Worm (Caenorhabditis elegans): ENCODE data around the gene C07A12.2.

ce11 chrX:4508209-4508608 is 36.4 kb upstream of the C07A12.2 start, which contains the start of gene rhi-1:
- TF ChIP-seq T26A8.4 (GFP tag; IDR thresholded peaks at IDR 0.05) (no peak), nhr-11 (tag; optimal IDR thresholded peaks at IDR 0.05) (no peak), mdl-1 (tag; optimal IDR thresholded peaks at IDR 0.05) (no peak), aha-1 (tag) (no peak), ama-1 (optimal IDR thresholded peaks at IDR 0.05) (no peak), zip-2 (tag; optimal IDR thresholded peaks at IDR 0.05) (no peak), nhr-6 (tag; optimal IDR thresholded peaks at IDR 0.05) (no peak), ceh-62 (tag; optimal IDR thresholded peaks at IDR 0.05) (no peak), daf-16 (GFP tag; optimal IDR thresholded peaks at IDR 0.05) (no peak), daf-16 (tag; optimal IDR thresholded peaks at IDR 0.05) (no peak)
